Worm (Caenorhabditis elegans) whole organism, late embryonic: ENCODE measurements around the gene Y54E2A.4.

ENCODE experiments used
- K09A11.1 ChIP-seq: sonication (generic microtip); optimal IDR thresholded peaks from 2 replicates; lab custom pipeline; 2017; ENCODE audit warnings: antibody characterized with exemption, mild to moderate bottlenecking, missing genetic modification characterization, missing compliant biosample characterization; ENCODE audit not compliant: insufficient read depth
- Y22D7AL.16 ChIP-seq: sonication (generic microtip); optimal IDR thresholded peaks from 2 replicates; lab custom pipeline; 2016; ENCODE audit warnings: missing genetic modification characterization, missing compliant biosample characterization
- ceh-18 ChIP-seq: sonication (generic microtip); optimal IDR thresholded peaks from 2 replicates; lab custom pipeline; 2016; ENCODE audit warnings: missing genetic modification characterization, missing compliant biosample characterization
- ceh-2 ChIP-seq: sonication (generic microtip); optimal IDR thresholded peaks from 2 replicates; lab custom pipeline; 2016; ENCODE audit warnings: missing genotype, missing genetic modification characterization, missing compliant biosample characterization
- ceh-22 ChIP-seq: sonication (generic microtip); optimal IDR thresholded peaks from 2 replicates; lab custom pipeline; 2017; ENCODE audit warnings: missing biosample characterization, missing genetic modification characterization
- ceh-30 ChIP-seq: fragments of 150-350 bp; optimal IDR thresholded peaks from 2 replicates; lab custom pipeline; 2014; ENCODE audit warnings: missing biosample characterization, missing genetic modification characterization
- ceh-31 ChIP-seq: sonication (generic microtip); optimal IDR thresholded peaks from 2 replicates; lab custom pipeline; 2016; ENCODE audit warnings: missing genetic modification characterization, missing compliant biosample characterization
- ceh-6 ChIP-seq: fragments of 200-800 bp; sonication (Bioruptor generic); optimal IDR thresholded peaks from 2 replicates; lab custom pipeline; 2018; ENCODE audit warnings: mild to moderate bottlenecking, missing genetic modification characterization, missing compliant biosample characterization
- ceh-9 ChIP-seq: sonication (generic microtip); optimal IDR thresholded peaks from 2 replicates; lab custom pipeline; 2016; ENCODE audit warnings: mild to moderate bottlenecking, missing genetic modification characterization, inconsistent platforms, missing compliant biosample characterization
- dmd-4 ChIP-seq: sonication (generic microtip); optimal IDR thresholded peaks from 2 replicates; lab custom pipeline; 2016; ENCODE audit warnings: borderline replicate concordance, missing genetic modification characterization, missing compliant biosample characterization
- dve-1 ChIP-seq: sonication (generic microtip); optimal IDR thresholded peaks from 2 replicates; lab custom pipeline; 2017; ENCODE audit warnings: antibody characterized with exemption, mild to moderate bottlenecking, missing genetic modification characterization, missing compliant biosample characterization
- elt-4 ChIP-seq: sonication (generic microtip); optimal IDR thresholded peaks from 2 replicates; lab custom pipeline; 2016; ENCODE audit warnings: missing genetic modification characterization, missing compliant biosample characterization
- gmeb-2 ChIP-seq: sonication (generic microtip); optimal IDR thresholded peaks from 2 replicates; lab custom pipeline; 2016; ENCODE audit warnings: missing genetic modification characterization, inconsistent platforms, missing compliant biosample characterization
- hlh-30 ChIP-seq: sonication (generic microtip); optimal IDR thresholded peaks from 2 replicates; lab custom pipeline; 2017; ENCODE audit warnings: antibody characterized with exemption, missing genetic modification characterization, missing compliant biosample characterization; ENCODE audit not compliant: insufficient read depth
- hlh-6 ChIP-seq: sonication (generic microtip); optimal IDR thresholded peaks from 2 replicates; lab custom pipeline; 2016; ENCODE audit warnings: missing genotype, missing genetic modification characterization, missing compliant biosample characterization
- hlh-8 ChIP-seq: sonication (generic microtip); optimal IDR thresholded peaks from 2 replicates; lab custom pipeline; 2016; ENCODE audit warnings: missing genotype, missing genetic modification characterization, missing compliant biosample characterization
- lin-11 ChIP-seq: fragments of 200-800 bp; sonication (Bioruptor generic); optimal IDR thresholded peaks from 2 replicates; lab custom pipeline; 2018; ENCODE audit warnings: mild to moderate bottlenecking, missing genetic modification characterization, missing compliant biosample characterization
- nfya-1 ChIP-seq: sonication (generic microtip); optimal IDR thresholded peaks from 2 replicates; lab custom pipeline; 2017; ENCODE audit warnings: missing genetic modification characterization, mild to moderate bottlenecking, missing compliant biosample characterization, antibody characterized with exemption, moderate library complexity
- nhr-232 ChIP-seq: sonication (generic microtip); optimal IDR thresholded peaks from 2 replicates; lab custom pipeline; 2016; ENCODE audit warnings: missing genetic modification characterization, missing compliant biosample characterization
- pag-3 ChIP-seq: sonication (generic microtip); optimal IDR thresholded peaks from 2 replicates; lab custom pipeline; 2016; ENCODE audit warnings: missing compliant biosample characterization, missing genetic modification characterization, borderline replicate concordance
- pat-9 ChIP-seq: fragments of 200-800 bp; sonication (Bioruptor generic); optimal IDR thresholded peaks from 2 replicates; lab custom pipeline; 2018; ENCODE audit warnings: mild to moderate bottlenecking, missing genetic modification characterization, moderate library complexity, missing compliant biosample characterization
- pha-2 ChIP-seq: sonication (generic microtip); optimal IDR thresholded peaks from 2 replicates; lab custom pipeline; 2017; ENCODE audit warnings: mild to moderate bottlenecking, missing genetic modification characterization, missing compliant biosample characterization
- pha-4 ChIP-seq: fragments of 150-350 bp; optimal IDR thresholded peaks from 2 replicates; lab custom pipeline; 2018; ENCODE audit warnings: missing biosample characterization, missing genetic modification reagents, missing genetic modification characterization
- rnt-1 ChIP-seq: sonication (generic microtip); optimal IDR thresholded peaks from 2 replicates; lab custom pipeline; 2016; ENCODE audit warnings: missing genetic modification characterization, missing compliant biosample characterization
- syd-9 ChIP-seq: sonication (generic microtip); optimal IDR thresholded peaks from 2 replicates; lab custom pipeline; 2016; ENCODE audit warnings: mild to moderate bottlenecking, missing genetic modification characterization, moderate library complexity, missing compliant biosample characterization
- ttx-3 ChIP-seq: sonication (generic microtip); optimal IDR thresholded peaks from 2 replicates; lab custom pipeline; 2016; ENCODE audit warnings: missing genetic modification reagents, missing genetic modification characterization, missing compliant biosample characterization
- unc-55 ChIP-seq: sonication (generic microtip); optimal IDR thresholded peaks from 2 replicates; lab custom pipeline; 2017; ENCODE audit warnings: missing biosample characterization, missing genetic modification reagents, missing genetic modification characterization
- unc-86 ChIP-seq: sonication (generic microtip); optimal IDR thresholded peaks from 2 replicates; lab custom pipeline; 2016; ENCODE audit warnings: missing genetic modification characterization, missing compliant biosample characterization
- ztf-16 ChIP-seq: sonication (generic microtip); optimal IDR thresholded peaks from 2 replicates; lab custom pipeline; 2017; ENCODE audit warnings: missing genetic modification characterization, missing compliant biosample characterization

The Y54E2A.4 gene

DNA sequence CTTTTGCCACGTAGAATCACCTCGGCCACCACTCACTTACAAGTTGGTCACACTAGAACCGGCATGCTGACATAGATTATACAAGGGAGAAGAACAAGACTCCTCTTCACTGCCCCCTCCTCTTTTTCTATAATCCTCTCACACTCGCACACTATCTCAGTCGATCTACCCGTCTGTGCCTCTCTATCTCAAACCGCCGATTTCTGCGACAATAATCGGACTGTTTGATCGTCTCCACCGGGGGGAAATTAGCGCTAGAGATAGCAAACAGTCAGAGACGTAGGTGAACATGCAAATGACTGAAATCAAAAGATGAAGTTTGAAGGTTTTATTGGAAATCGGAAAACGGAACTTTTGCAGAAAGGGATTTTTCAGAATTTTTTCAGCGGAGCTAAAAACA is 68.0 kb downstream of the Y54E2A.4 start (continued):
- TF ChIP-seq K09A11.1 (no peak), ztf-16 (tag; lab: Kevin White, UChicago) (no peak), pat-9 (tag; lab: Kevin White, UChicago) (no peak), hlh-8 (no peak), ceh-9 (tag; lab: Kevin White, UChicago) (no peak), rnt-1 (tag; lab: Kevin White, UChicago) (peak; percentile 60), hlh-6 (tag; lab: Kevin White, UChicago) (no peak), syd-9 (tag; lab: Kevin White, UChicago) (no peak), hlh-30 (tag; lab: Kevin White, UChicago) (no peak), pha-4 (tag; lab: Kevin White, UChicago) (no peak), ceh-2 (tag; lab: Kevin White, UChicago) (peak; percentile 22), lin-11 (tag; lab: Kevin White, UChicago) (no peak), Y22D7AL.16 (tag; lab: Kevin White, UChicago) (no peak), pha-2 (tag; lab: Kevin White, UChicago) (peak; percentile 46), ttx-3 (tag; lab: Kevin White, UChicago) (no peak), ceh-18 (tag; lab: Kevin White, UChicago) (peak; percentile 18), dve-1 (tag; lab: Kevin White, UChicago) (peak; percentile 78), dmd-4 (tag; lab: Kevin White, UChicago) (no peak), ceh-22 (tag; lab: Kevin White, UChicago) (no peak), pag-3 (tag; lab: Kevin White, UChicago) (no peak), ceh-6 (no peak), elt-4 (tag; lab: Kevin White, UChicago) (no peak), nfya-1 (peak; percentile 23), unc-86 (tag; lab: Kevin White, UChicago) (no peak), ceh-31 (tag; lab: Kevin White, UChicago) (peak; percentile 54), ceh-30 (tag; lab: Kevin White, UChicago) (no peak), nhr-232 (tag; lab: Kevin White, UChicago) (no peak)

DNA sequence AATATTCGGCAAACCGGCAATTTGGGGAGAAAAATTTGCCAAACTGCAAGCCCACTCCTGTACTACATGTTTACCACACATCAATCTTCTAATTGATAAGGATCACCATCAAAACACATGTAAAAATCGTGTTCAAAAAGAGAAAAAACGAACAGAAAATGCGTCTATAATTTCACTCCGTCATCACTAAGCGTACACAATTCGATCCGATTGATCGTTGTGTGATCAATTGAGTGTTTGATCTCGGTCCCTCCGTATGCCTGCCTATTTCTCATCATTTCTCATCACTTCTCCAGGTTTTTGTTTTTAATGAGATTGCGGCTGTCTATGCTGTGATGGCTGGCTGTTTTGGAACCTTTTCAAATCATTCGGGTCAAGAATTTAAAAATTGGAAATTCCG is 71.0 kb downstream of the Y54E2A.4 start:
- TF ChIP-seq unc-55 (GFP tag; lab: Kevin White, UChicago) (peak; percentile 22), gmeb-2 (tag; lab: Kevin White, UChicago) (no peak), rnt-1 (tag; lab: Kevin White, UChicago) (no peak)
